Worm (Caenorhabditis elegans): ENCODE results near the gene lgc-52.

Gene lgc-52

DNA sequence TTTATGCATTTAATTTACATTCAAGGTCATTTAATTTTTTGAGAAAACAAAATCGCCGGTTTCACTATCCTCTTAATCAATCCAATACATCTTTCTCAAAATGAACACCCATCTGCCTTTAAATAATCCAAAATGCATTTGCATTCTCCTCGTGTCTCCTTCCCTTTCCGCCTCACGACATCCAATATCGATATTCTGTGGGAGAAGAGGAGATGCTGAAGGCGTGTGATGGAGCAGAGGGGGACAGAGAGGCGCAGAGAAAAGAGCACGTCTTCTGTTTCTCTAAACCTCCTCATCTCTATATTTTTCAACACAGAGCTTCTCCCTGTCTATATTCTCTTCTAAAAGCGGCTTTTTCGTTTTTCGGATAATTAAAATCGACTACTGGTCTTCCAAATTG, 23.6 kb downstream of the lgc-52 start, which contains the start of gene Y73F8A.5:
TSS of gene Y73F8A.5 (plus strand) at position 321 of the 400 bp plus-strand sequence.
- no peak for TF ChIP-seq fax-1 (tag; optimal IDR thresholded peaks at IDR 0.05)
- TF ChIP-seq dmd-4 (tag; optimal IDR thresholded peaks at IDR 0.05; ENCODE audit: borderline replicate concordance): no peak
- no peak for TF ChIP-seq zip-5 (tag; optimal IDR thresholded peaks at IDR 0.05)
- no peak for TF ChIP-seq pqm-1 (tag; optimal IDR thresholded peaks at IDR 0.05)
- TF ChIP-seq npax-4 (tag; optimal IDR thresholded peaks at IDR 0.05): no peak
- TF ChIP-seq ama-1 (optimal IDR thresholded peaks at IDR 0.05): no peak
- TF ChIP-seq ceh-14 (tag; optimal IDR thresholded peaks at IDR 0.05): peak; percentile 27
- TF ChIP-seq tbx-7 (tag; optimal IDR thresholded peaks at IDR 0.05): no peak
- TF ChIP-seq che-1 (tag; optimal IDR thresholded peaks at IDR 0.05): no peak
- no peak for TF ChIP-seq dve-1 (tag; optimal IDR thresholded peaks at IDR 0.05)
- no peak for TF ChIP-seq nhr-232 (tag; optimal IDR thresholded peaks at IDR 0.05)
- no peak for TF ChIP-seq pha-2 (tag; optimal IDR thresholded peaks at IDR 0.05)
- no peak for TF ChIP-seq fkh-10 (GFP tag; optimal IDR thresholded peaks at IDR 0.05)
- no peak for TF ChIP-seq lin-11 (tag; optimal IDR thresholded peaks at IDR 0.05)
- no peak for TF ChIP-seq ztf-16 (tag; optimal IDR thresholded peaks at IDR 0.05)
- no peak for TF ChIP-seq C38D4.7 (GFP tag; optimal IDR thresholded peaks at IDR 0.05)
- TF ChIP-seq pha-4 (tag; optimal IDR thresholded peaks at IDR 0.05): no peak
- no peak for TF ChIP-seq madf-2 (tag; optimal IDR thresholded peaks at IDR 0.05)
- no peak for TF ChIP-seq ceh-30 (tag; optimal IDR thresholded peaks at IDR 0.05)
- TF ChIP-seq K09A11.1 (tag; optimal IDR thresholded peaks at IDR 0.05; ENCODE audit: insufficient read depth): no peak
- no peak for TF ChIP-seq sox-4 (tag; optimal IDR thresholded peaks at IDR 0.05)
- TF ChIP-seq gmeb-2 (tag; optimal IDR thresholded peaks at IDR 0.05): no peak
- TF ChIP-seq ceh-18 (tag; optimal IDR thresholded peaks at IDR 0.05): no peak
- TF ChIP-seq unc-3 (GFP tag; conservative IDR thresholded peaks at IDR 0.05): no peak
- no peak for TF ChIP-seq unc-3 (tag; optimal IDR thresholded peaks at IDR 0.05)
- TF ChIP-seq fkh-6 (tag; optimal IDR thresholded peaks at IDR 0.05): no peak
- TF ChIP-seq nhr-11 (tag; optimal IDR thresholded peaks at IDR 0.05): no peak
- no peak for TF ChIP-seq syd-9 (tag; optimal IDR thresholded peaks at IDR 0.05)
- no peak for TF ChIP-seq eyg-1 (tag; optimal IDR thresholded peaks at IDR 0.05)
- no peak for TF ChIP-seq tbx-2 (tag; optimal IDR thresholded peaks at IDR 0.05)
- peak; percentile 7 for TF ChIP-seq ceh-19 (GFP tag; optimal IDR thresholded peaks at IDR 0.05)
- TF ChIP-seq ref-2 (tag; optimal IDR thresholded peaks at IDR 0.05): no peak
- no peak for TF ChIP-seq rnt-1 (tag; optimal IDR thresholded peaks at IDR 0.05)
- no peak for TF ChIP-seq unc-55 (GFP tag; optimal IDR thresholded peaks at IDR 0.05)
- peak; percentile 27 for TF ChIP-seq nfya-1 (tag; optimal IDR thresholded peaks at IDR 0.05)
- TF ChIP-seq F13H6.1 (tag; optimal IDR thresholded peaks at IDR 0.05): no peak
- TF ChIP-seq lim-6 (tag; optimal IDR thresholded peaks at IDR 0.05): no peak
- no peak for TF ChIP-seq ceh-45 (GFP tag; IDR thresholded peaks at IDR 0.05)
- TF ChIP-seq hlh-8 (tag; optimal IDR thresholded peaks at IDR 0.05): no peak
- no peak for TF ChIP-seq ceh-6 (GFP tag; optimal IDR thresholded peaks at IDR 0.05)
- TF ChIP-seq hlh-30 (tag; optimal IDR thresholded peaks at IDR 0.05; ENCODE audit: insufficient read depth): peak; percentile 15
- TF ChIP-seq hlh-13 (GFP tag; optimal IDR thresholded peaks at IDR 0.05): no peak
- no peak for TF ChIP-seq odd-2 (tag; optimal IDR thresholded peaks at IDR 0.05)
- peak; percentile 72 for TF ChIP-seq ceh-31 (tag; optimal IDR thresholded peaks at IDR 0.05)
- peak; percentile 81 for TF ChIP-seq unc-42 (tag; optimal IDR thresholded peaks at IDR 0.05)
- TF ChIP-seq ets-4 (tag; optimal IDR thresholded peaks at IDR 0.05): no peak
- no peak for TF ChIP-seq ceh-34 (tag; optimal IDR thresholded peaks at IDR 0.05)
- no peak for TF ChIP-seq hlh-6 (tag; optimal IDR thresholded peaks at IDR 0.05)
- TF ChIP-seq elt-4 (tag; optimal IDR thresholded peaks at IDR 0.05): no peak

Data from whole organism, late embryonic.